Fruit fly (Drosophila melanogaster): ENCODE results near the gene CG5937.

- TF ChIP-seq CG7045 (GFP tag; optimal IDR thresholded peaks at IDR 0.05): no peak
- TF ChIP-seq cnc (optimal IDR thresholded peaks at IDR 0.05): no peak
- no peak for TF ChIP-seq CG12768 (GFP tag; optimal IDR thresholded peaks at IDR 0.05)
- TF ChIP-seq ovo (GFP tag; optimal IDR thresholded peaks at IDR 0.05): no peak
- no peak for TF ChIP-seq CG11617 (GFP tag; optimal IDR thresholded peaks at IDR 0.05)
- TF ChIP-seq CG5204 (GFP tag; optimal IDR thresholded peaks at IDR 0.05): no peak
- no peak for TF ChIP-seq toe (GFP tag; optimal IDR thresholded peaks at IDR 0.05)
These were observed 54.8 kb downstream of the CG5937 start for dm6 chrX:6094599-6094998.
